Worm (Caenorhabditis elegans) whole organism, early embryonic: ENCODE measurements around the gene kin-16.
"Not testable (repeated sequence)": the region's sequence is repeated elsewhere in the genome, so short reads cannot be mapped to it uniquely, and the experiment has no call there.

ENCODE experiments used
- F13C5.2 ChIP-seq: sonication (generic microtip); optimal IDR thresholded peaks from 2 replicates; lab custom pipeline; 2017; ENCODE audit warnings: mild to moderate bottlenecking, missing genetic modification characterization, inconsistent platforms, missing compliant biosample characterization
- aly-1 ChIP-seq: sonication (generic microtip); optimal IDR thresholded peaks from 2 replicates; lab custom pipeline; 2016; ENCODE audit warnings: missing genetic modification characterization, missing compliant biosample characterization
- ama-1 ChIP-seq: fragments of 150-350 bp; optimal IDR thresholded peaks from 2 replicates; lab custom pipeline; 2014
- ceh-13 ChIP-seq: fragments of 200-800 bp; sonication (Bioruptor generic); optimal IDR thresholded peaks from 2 replicates; lab custom pipeline; 2018; ENCODE audit warnings: mild to moderate bottlenecking, missing genetic modification characterization, missing compliant biosample characterization
- ceh-36 ChIP-seq: sonication (generic microtip); optimal IDR thresholded peaks from 2 replicates; lab custom pipeline; 2016; ENCODE audit warnings: missing genetic modification characterization, inconsistent platforms, missing compliant biosample characterization
- ets-7 ChIP-seq: sonication (generic microtip); optimal IDR thresholded peaks from 2 replicates; lab custom pipeline; 2016; ENCODE audit warnings: missing genotype, missing genetic modification characterization, missing compliant biosample characterization
- flt-1 ChIP-seq: fragments of 200-800 bp; sonication (Bioruptor generic); IDR thresholded peaks from 2 replicates; pipeline ENCODE4 v1.3.6; 2022; ENCODE audit warnings: missing genetic modification characterization, missing compliant biosample characterization
- hmbx-1 ChIP-seq: sonication (generic microtip); optimal IDR thresholded peaks from 2 replicates; lab custom pipeline; 2016; ENCODE audit warnings: mild to moderate bottlenecking, missing genetic modification characterization, missing compliant biosample characterization
- hmg-4 ChIP-seq: fragments of 200-800 bp; sonication (Bioruptor generic); optimal IDR thresholded peaks from 2 replicates; lab custom pipeline; 2018; ENCODE audit warnings: mild to moderate bottlenecking, missing genetic modification characterization, missing compliant biosample characterization
- hnd-1 ChIP-seq: sonication (generic microtip); optimal IDR thresholded peaks from 2 replicates; lab custom pipeline; 2016; ENCODE audit warnings: missing genetic modification characterization, missing compliant biosample characterization
- pes-1 ChIP-seq: fragments of 200-800 bp; sonication (Bioruptor generic); IDR thresholded peaks from 2 replicates; pipeline ENCODE4 v1.3.6; 2022; ENCODE audit warnings: missing genetic modification reagents, missing genetic modification characterization, missing compliant biosample characterization
- tbx-37 ChIP-seq: fragments of 200-800 bp; sonication (Bioruptor generic); conservative IDR thresholded peaks from 2 replicates; pipeline ENCODE4 v1.3.6; 2022; ENCODE audit warnings: missing genetic modification reagents, missing genetic modification characterization, missing compliant biosample characterization
- tra-4 ChIP-seq: sonication (generic microtip); optimal IDR thresholded peaks from 2 replicates; lab custom pipeline; 2017; ENCODE audit warnings: missing genetic modification characterization, missing compliant biosample characterization

- not testable (repeated sequence) for TF ChIP-seq ama-1 (lab: Kevin White, UChicago); ceh-36 (tag; lab: Kevin White, UChicago); F13C5.2 (tag; lab: Kevin White, UChicago); hmbx-1 (tag; lab: Kevin White, UChicago); hnd-1; pes-1 (GFP tag; lab: Robert Waterston, UW); ets-7 (tag; lab: Kevin White, UChicago); hmg-4 (GFP tag; lab: Kevin White, UChicago); tbx-37 (GFP tag; lab: Robert Waterston, UW); flt-1 (GFP tag; lab: Robert Waterston, UW); tra-4; aly-1; ceh-13 (GFP tag; lab: Kevin White, UChicago)
These were observed 16.3 kb upstream of the kin-16 start, which contains the start of gene R09D1.12 for ce11 chrII:9452172-9452571.
